Fruit fly (Drosophila melanogaster) whole organism, wandering third instar larva: ENCODE measurements around the gene Ir75d.

ENCODE experiments used
- CG32264 ChIP-seq: fragments of 200-800 bp; sonication (Bioruptor generic); optimal IDR thresholded peaks from 2 replicates; lab custom pipeline; 2016; ENCODE audit warnings: missing biosample characterization, missing genetic modification characterization
- CrebA ChIP-seq: fragments of 200-800 bp; sonication (Bioruptor generic); optimal IDR thresholded peaks from 2 replicates; lab custom pipeline; 2016; ENCODE audit warnings: missing biosample characterization, mild to moderate bottlenecking, missing genetic modification characterization, borderline replicate concordance
- Dfd ChIP-seq: fragments of >200 bp; optimal IDR thresholded peaks from 2 replicates; lab custom pipeline; 2017; ENCODE audit warnings: missing biosample characterization, missing genetic modification characterization
- GATAd ChIP-seq: sonication (Bioruptor generic); optimal IDR thresholded peaks from 2 replicates; lab custom pipeline; 2016; ENCODE audit warnings: missing biosample characterization, missing genetic modification characterization
- HLH106 ChIP-seq: fragments of 200-800 bp; optimal IDR thresholded peaks from 3 replicates; lab custom pipeline; 2019; ENCODE audit warnings: missing biosample characterization, mild to moderate bottlenecking, missing genetic modification characterization, moderate library complexity
- Hnf4 ChIP-seq: fragments of 200-800 bp; sonication (Bioruptor generic); optimal IDR thresholded peaks from 2 replicates; lab custom pipeline; 2016; ENCODE audit warnings: missing biosample characterization, mild to moderate bottlenecking, missing genetic modification characterization
- Hr78 ChIP-seq: fragments of >200 bp; optimal IDR thresholded peaks from 2 replicates; lab custom pipeline; 2017; ENCODE audit warnings: missing biosample characterization, missing genetic modification characterization
- Jra ChIP-seq: sonication (Bioruptor generic); optimal IDR thresholded peaks from 2 replicates; lab custom pipeline; 2016; ENCODE audit warnings: missing biosample characterization, missing genetic modification characterization
- Myc ChIP-seq: fragments of >200 bp; optimal IDR thresholded peaks from 2 replicates; lab custom pipeline; 2017
- N ChIP-seq: fragments of >200 bp; optimal IDR thresholded peaks from 2 replicates; lab custom pipeline; 2018; ENCODE audit warnings: missing biosample characterization, missing external identifiers, missing genetic modification characterization
- OdsH ChIP-seq: fragments of 200-800 bp; sonication (Bioruptor generic); optimal IDR thresholded peaks from 2 replicates; lab custom pipeline; 2016; ENCODE audit warnings: missing biosample characterization, mild to moderate bottlenecking, missing genetic modification characterization
- Rel ChIP-seq, 2 experiments: fragments of 200-800 bp; sonication (Bioruptor generic) in 1 of 2; optimal IDR thresholded peaks; 2 replicates in 1 of 2; 3 replicates in 1 of 2; lab custom pipeline; 2016 to 2019; ENCODE audit warnings: mild to moderate bottlenecking in 2 of 2, missing biosample characterization in 2 of 2, missing genetic modification characterization in 2 of 2, moderate library complexity in 1 of 2
- Sp1 ChIP-seq: fragments of 200-800 bp; sonication (Bioruptor generic); optimal IDR thresholded peaks from 3 replicates; lab custom pipeline; 2019; ENCODE audit warnings: missing biosample characterization, mild to moderate bottlenecking, missing genetic modification characterization, moderate library complexity
- Vsx2 ChIP-seq: fragments of 200-300, 225-300 bp; sonication (Bioruptor generic); optimal IDR thresholded peaks from 2 replicates; lab custom pipeline; 2018; ENCODE audit warnings: missing biosample characterization, missing genetic modification characterization; ENCODE audit not compliant: partially characterized antibody
- br ChIP-seq: fragments of 200-800 bp; sonication (Bioruptor generic); optimal IDR thresholded peaks from 2 replicates; lab custom pipeline; 2016; ENCODE audit warnings: missing biosample characterization, missing genetic modification characterization
- brk ChIP-seq: fragments of 200-800 bp; sonication (Bioruptor generic); optimal IDR thresholded peaks from 2 replicates; lab custom pipeline; 2016; ENCODE audit warnings: missing biosample characterization, mild to moderate bottlenecking, missing genetic modification characterization
- dl ChIP-seq, 2 experiments: fragments of 175-275, 200-275 bp in 1 of 2; fragments of 200-275 bp in 1 of 2; sonication (Bioruptor generic); optimal IDR thresholded peaks; lab custom pipeline; 2018; ENCODE audit warnings: mild to moderate bottlenecking in 2 of 2, missing biosample characterization in 2 of 2, missing genetic modification characterization in 2 of 2, moderate library complexity in 2 of 2; ENCODE audit not compliant: partially characterized antibody in 2 of 2, insufficient read depth in 1 of 2
- dmrt93B ChIP-seq: fragments of 200-800 bp; sonication (Bioruptor generic); optimal IDR thresholded peaks from 2 replicates; lab custom pipeline; 2018; ENCODE audit warnings: missing biosample characterization, mild to moderate bottlenecking, missing genetic modification characterization
- dsf ChIP-seq: sonication (Bioruptor generic); optimal IDR thresholded peaks from 2 replicates; lab custom pipeline; 2016; ENCODE audit warnings: missing biosample characterization, missing genetic modification characterization, borderline replicate concordance
- ey ChIP-seq: fragments of 200-800 bp; sonication (Bioruptor generic); optimal IDR thresholded peaks from 2 replicates; lab custom pipeline; 2016; ENCODE audit warnings: missing biosample characterization, missing genetic modification characterization
- foxo ChIP-seq, 2 experiments: fragments of 200-800 bp; sonication (Bioruptor generic); optimal IDR thresholded peaks; 2 replicates in 1 of 2; 3 replicates in 1 of 2; lab custom pipeline; 2016 to 2017; ENCODE audit warnings: missing biosample characterization in 2 of 2, missing genetic modification characterization in 2 of 2
- fru ChIP-seq: fragments of 200-800 bp; sonication (Bioruptor generic); optimal IDR thresholded peaks from 3 replicates; lab custom pipeline; 2016; ENCODE audit warnings: missing biosample characterization, mild to moderate bottlenecking, missing genetic modification characterization
- h ChIP-seq: fragments of 200-800 bp; sonication (Bioruptor generic); optimal IDR thresholded peaks from 3 replicates; lab custom pipeline; 2016; ENCODE audit warnings: missing biosample characterization, mild to moderate bottlenecking, missing genetic modification characterization
- jim ChIP-seq: fragments of 175-275, 200-325 bp; sonication (Bioruptor generic); optimal IDR thresholded peaks from 2 replicates; lab custom pipeline; 2016; ENCODE audit warnings: missing biosample characterization, mild to moderate bottlenecking, missing genetic modification characterization
- lola ChIP-seq: fragments of >200 bp; optimal IDR thresholded peaks from 2 replicates; lab custom pipeline; 2017; ENCODE audit warnings: missing biosample characterization, missing genetic modification characterization
- pan ChIP-seq: fragments of >200 bp; optimal IDR thresholded peaks from 2 replicates; lab custom pipeline; 2017
- psq ChIP-seq: fragments of 200-800 bp; sonication (Bioruptor generic); optimal IDR thresholded peaks from 3 replicates; lab custom pipeline; 2017; ENCODE audit warnings: missing biosample characterization, mild to moderate bottlenecking, missing genetic modification characterization, moderate library complexity
- sage ChIP-seq: fragments of 200-800 bp; sonication (Bioruptor generic); optimal IDR thresholded peaks from 2 replicates; lab custom pipeline; 2016; ENCODE audit warnings: missing biosample characterization, mild to moderate bottlenecking, missing genetic modification characterization
- sv ChIP-seq: fragments of 200-800 bp; sonication (Bioruptor generic); optimal IDR thresholded peaks from 3 replicates; lab custom pipeline; 2016; ENCODE audit warnings: missing biosample characterization, missing genetic modification characterization
- tai ChIP-seq: sonication (Bioruptor generic); optimal IDR thresholded peaks from 2 replicates; lab custom pipeline; 2016; ENCODE audit warnings: missing biosample characterization, missing genetic modification characterization
- usp ChIP-seq: fragments of >200 bp; optimal IDR thresholded peaks from 2 replicates; lab custom pipeline; 2017; ENCODE audit warnings: missing biosample characterization, missing genetic modification characterization
- woc ChIP-seq: sonication (Bioruptor generic); optimal IDR thresholded peaks from 2 replicates; lab custom pipeline; 2016; ENCODE audit warnings: missing biosample characterization, mild to moderate bottlenecking, missing genetic modification characterization

The Ir75d gene

DNA sequence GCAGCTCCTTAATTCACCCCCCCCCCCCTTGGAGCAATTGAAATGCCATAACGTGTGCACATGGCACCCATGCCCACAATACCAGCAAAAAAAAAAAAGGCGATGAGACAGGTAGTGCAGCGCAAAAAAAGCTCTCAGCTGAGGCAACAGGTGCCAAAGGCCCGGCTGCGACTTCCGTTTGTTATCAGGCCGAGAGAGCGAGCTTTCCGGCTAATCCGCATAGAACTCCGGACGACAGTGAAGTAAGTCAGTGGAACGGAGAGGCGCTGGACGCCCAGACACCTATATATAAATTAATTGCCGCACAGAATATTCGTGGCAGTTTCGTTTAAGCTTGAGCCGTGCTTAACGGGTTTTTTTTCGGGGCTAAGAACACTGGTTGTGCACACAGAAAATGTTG lies 47.7 kb downstream of the Ir75d start, which contains the start of gene CG6865:
TSS of gene CG6865 (plus strand) at position 321 of the 400 bp plus-strand sequence.
- no peak for TF ChIP-seq h (GFP tag; lab: Kevin White, UChicago)
- TF ChIP-seq Jra (GFP tag; lab: Kevin White, UChicago): no peak
- TF ChIP-seq dsf (GFP tag; lab: Kevin White, UChicago): no peak
- no peak for TF ChIP-seq psq
- no peak for TF ChIP-seq HLH106
- TF ChIP-seq Dfd (GFP tag; lab: Kevin White, UChicago): no peak
- TF ChIP-seq CrebA (GFP tag; lab: Kevin White, UChicago): no peak
- no peak for TF ChIP-seq N (GFP tag; lab: Kevin White, UChicago)
- TF ChIP-seq foxo (GFP tag; optimal IDR thresholded peaks at IDR 0.05; lab: Kevin White, UChicago): no peak
- no peak for TF ChIP-seq usp (GFP tag; lab: Kevin White, UChicago)
- TF ChIP-seq OdsH (GFP tag; lab: Kevin White, UChicago): no peak
- no peak for TF ChIP-seq ey
- TF ChIP-seq sv (GFP tag; lab: Kevin White, UChicago): no peak
- no peak for TF ChIP-seq jim (GFP tag; lab: Kevin White, UChicago)
- TF ChIP-seq Sp1 (GFP tag; lab: Kevin White, UChicago): no peak
- no peak for TF ChIP-seq dmrt93B (GFP tag; lab: Kevin White, UChicago)
- TF ChIP-seq tai (GFP tag; lab: Kevin White, UChicago): no peak
- TF ChIP-seq dl (GFP tag; optimal IDR thresholded peaks at IDR 0.05; lab: Kevin White, UChicago; ENCODE audit: insufficient read depth in 1 of 2, partially characterized antibody in 2 of 2): no peak

DNA sequence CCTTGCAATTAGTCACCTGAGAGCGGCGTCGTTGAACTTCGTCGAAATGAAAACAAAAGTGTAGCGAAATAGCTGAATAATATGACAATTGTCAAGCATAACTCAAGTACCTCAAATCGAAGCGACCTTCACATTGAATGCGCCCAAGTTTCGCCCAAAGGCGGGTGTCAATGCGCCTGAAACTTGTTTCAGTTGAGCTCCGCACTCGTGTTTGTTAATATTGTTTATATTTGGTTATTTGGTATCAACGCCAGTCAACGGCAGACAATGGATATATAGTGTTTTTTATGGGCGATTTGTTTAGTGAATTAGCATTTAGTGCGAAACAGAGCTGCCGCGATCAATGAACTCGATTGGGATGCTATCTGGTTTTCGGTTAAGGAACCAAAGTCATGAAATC lies 49.1 kb downstream of the Ir75d start:
- TF ChIP-seq Rel (GFP tag; optimal IDR thresholded peaks at IDR 0.05; lab: Kevin White, UChicago) (no peak), Rel (tag; optimal IDR thresholded peaks at IDR 0.05; lab: Kevin White, UChicago) (no peak), brk (GFP tag; lab: Kevin White, UChicago) (no peak), Jra (GFP tag; lab: Kevin White, UChicago) (no peak), Hnf4 (no peak), HLH106 (no peak), pan (lab: Kevin White, UChicago) (no peak), Hr78 (GFP tag; lab: Kevin White, UChicago) (no peak), br (no peak), woc (no peak), dl (GFP tag; optimal IDR thresholded peaks at IDR 0.05; lab: Kevin White, UChicago; ENCODE audit: insufficient read depth in 1 of 2, partially characterized antibody in 2 of 2) (no peak), CG32264 (no peak), Vsx2 (GFP tag; lab: Kevin White, UChicago) (no peak)

DNA sequence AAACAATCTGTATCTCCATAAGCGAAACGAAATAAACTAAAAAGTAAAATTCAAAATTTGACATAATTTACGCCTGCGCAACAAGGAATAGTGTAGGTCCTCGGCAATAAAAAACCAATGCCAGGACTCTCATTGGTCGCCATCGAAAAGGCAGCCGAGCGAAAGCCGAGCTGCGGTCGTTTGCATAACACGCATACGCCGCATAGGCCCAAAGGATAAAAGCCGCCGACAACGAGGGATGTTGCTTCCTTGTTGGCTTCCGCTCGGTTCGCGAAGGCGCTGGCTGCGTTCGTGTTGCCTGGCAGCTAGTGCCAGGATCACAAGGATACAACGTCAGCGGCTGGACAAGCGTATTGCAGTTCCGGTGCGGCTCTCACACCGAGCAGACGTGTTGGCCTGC lies 50.5 kb downstream of the Ir75d start:
- TF ChIP-seq lola (no peak), dsf (GFP tag; lab: Kevin White, UChicago) (no peak), usp (GFP tag; lab: Kevin White, UChicago) (no peak), dmrt93B (GFP tag; lab: Kevin White, UChicago) (no peak), OdsH (GFP tag; lab: Kevin White, UChicago) (no peak), sage (GFP tag; lab: Kevin White, UChicago) (no peak), CrebA (GFP tag; lab: Kevin White, UChicago) (no peak), ey (no peak), HLH106 (no peak), woc (no peak), Hr78 (GFP tag; lab: Kevin White, UChicago) (no peak), foxo (GFP tag; optimal IDR thresholded peaks at IDR 0.05; lab: Kevin White, UChicago) (no peak), fru (GFP tag; lab: Kevin White, UChicago) (no peak), sv (GFP tag; lab: Kevin White, UChicago) (no peak), br (no peak), brk (GFP tag; lab: Kevin White, UChicago) (no peak), GATAd (no peak), Myc (lab: Kevin White, UChicago) (no peak), dl (GFP tag; optimal IDR thresholded peaks at IDR 0.05; lab: Kevin White, UChicago; ENCODE audit: insufficient read depth in 1 of 2, partially characterized antibody in 2 of 2) (no peak)
- TF ChIP-seq, all 38 proteins: peak for 0
